Worm (Caenorhabditis elegans) whole organism, midembryonic: ENCODE measurements around the gene srxa-11.

ENCODE experiments used
- T22C8.4 ChIP-seq: fragments of 200-800 bp; sonication (Bioruptor generic); IDR thresholded peaks from 2 replicates; pipeline ENCODE4 v1.3.6; 2022; ENCODE audit warnings: missing genetic modification characterization, missing compliant biosample characterization
- flt-1 ChIP-seq: fragments of 200-800 bp; sonication (Bioruptor generic); IDR thresholded peaks from 2 replicates; pipeline ENCODE4 v1.3.6; 2022; ENCODE audit warnings: missing genetic modification characterization, missing compliant biosample characterization
- med-1 ChIP-seq: sonication (generic microtip); optimal IDR thresholded peaks from 2 replicates; lab custom pipeline; 2017; ENCODE audit warnings: missing genetic modification characterization, mild to moderate bottlenecking, missing compliant biosample characterization, antibody characterized with exemption, missing genetic modification reagents; ENCODE audit not compliant: insufficient read depth
- ref-1 ChIP-seq: fragments of 200-800 bp; sonication (Bioruptor generic); conservative IDR thresholded peaks from 2 replicates; pipeline ENCODE4 v1.3.6; 2022; ENCODE audit warnings: missing genetic modification reagents, missing genetic modification characterization, missing compliant biosample characterization
- tab-1 ChIP-seq: fragments of 200-800 bp; sonication (Bioruptor generic); IDR thresholded peaks from 2 replicates; pipeline ENCODE4 v1.3.6; 2022; ENCODE audit warnings: missing genetic modification characterization, missing compliant biosample characterization
- ztf-29 ChIP-seq: fragments of 200-800 bp; sonication (Bioruptor generic); IDR thresholded peaks from 2 replicates; pipeline ENCODE4 v1.3.6; 2022; ENCODE audit warnings: missing genetic modification reagents, missing genetic modification characterization, missing compliant biosample characterization

ce11 chrV:13955370-13956089 lies 31.6 kb downstream of the srxa-11 start:
- TF ChIP-seq flt-1 (no peak), ref-1 (no peak), tab-1 (GFP tag; lab: Robert Waterston, UW) (no peak), med-1 (no peak), ztf-29 (no peak), T22C8.4 (no peak)
